Fruit fly (Drosophila melanogaster) S2 (cell line): Measurements from ENCODE around the gene Pif1B.

Experiments used
- CG8478 ChIP-seq: fragments of >200 bp; optimal IDR thresholded peaks from 2 replicates; lab custom pipeline; 2018
- CTCF ChIP-seq, 2 experiments: fragments of >200 bp; optimal IDR thresholded peaks; 2 replicates each; lab custom pipeline; 2018

dm6 chr3R:8844955-8845354 lies 44.0 kb upstream of the Pif1B start:
- TF ChIP-seq CTCF (optimal IDR thresholded peaks at IDR 0.05; lab: Kevin White, UChicago): no peak
- TF ChIP-seq CG8478 (lab: Kevin White, UChicago): no peak
